Worm (Caenorhabditis elegans) whole organism, early embryonic: ENCODE data around the gene F20G2.3.

ENCODE experiments used
- B0310.2 ChIP-seq: sonication (generic microtip); optimal IDR thresholded peaks from 2 replicates; lab custom pipeline; 2016; ENCODE audit warnings: mild to moderate bottlenecking, missing genetic modification characterization, missing compliant biosample characterization
- F13C5.2 ChIP-seq: sonication (generic microtip); optimal IDR thresholded peaks from 2 replicates; lab custom pipeline; 2017; ENCODE audit warnings: mild to moderate bottlenecking, missing genetic modification characterization, inconsistent platforms, missing compliant biosample characterization
- ama-1 ChIP-seq: fragments of 150-350 bp; optimal IDR thresholded peaks from 2 replicates; lab custom pipeline; 2014
- ceh-13 ChIP-seq: fragments of 200-800 bp; sonication (Bioruptor generic); optimal IDR thresholded peaks from 2 replicates; lab custom pipeline; 2018; ENCODE audit warnings: mild to moderate bottlenecking, missing genetic modification characterization, missing compliant biosample characterization
- ceh-36 ChIP-seq: sonication (generic microtip); optimal IDR thresholded peaks from 2 replicates; lab custom pipeline; 2016; ENCODE audit warnings: missing genetic modification characterization, inconsistent platforms, missing compliant biosample characterization
- ets-7 ChIP-seq: sonication (generic microtip); optimal IDR thresholded peaks from 2 replicates; lab custom pipeline; 2016; ENCODE audit warnings: missing genotype, missing genetic modification characterization, missing compliant biosample characterization
- flt-1 ChIP-seq: fragments of 200-800 bp; sonication (Bioruptor generic); IDR thresholded peaks from 2 replicates; pipeline ENCODE4 v1.3.6; 2022; ENCODE audit warnings: missing genetic modification characterization, missing compliant biosample characterization
- hmbx-1 ChIP-seq: sonication (generic microtip); optimal IDR thresholded peaks from 2 replicates; lab custom pipeline; 2016; ENCODE audit warnings: mild to moderate bottlenecking, missing genetic modification characterization, missing compliant biosample characterization
- hmg-4 ChIP-seq: fragments of 200-800 bp; sonication (Bioruptor generic); optimal IDR thresholded peaks from 2 replicates; lab custom pipeline; 2018; ENCODE audit warnings: mild to moderate bottlenecking, missing genetic modification characterization, missing compliant biosample characterization
- scrt-1 ChIP-seq: fragments of 200-800 bp; sonication (Bioruptor generic); IDR thresholded peaks from 2 replicates; pipeline ENCODE4 v1.3.6; 2022; ENCODE audit warnings: missing genetic modification characterization, missing compliant biosample characterization
- sea-1 ChIP-seq: fragments of 200-800 bp; sonication (Bioruptor generic); conservative IDR thresholded peaks from 2 replicates; pipeline ENCODE4 v1.3.6; 2022; ENCODE audit warnings: missing genetic modification characterization, missing compliant biosample characterization
- tbx-11 ChIP-seq: fragments of 200-800 bp; sonication (Bioruptor generic); IDR thresholded peaks from 2 replicates; pipeline ENCODE4 v1.3.6; 2022; ENCODE audit warnings: missing genetic modification characterization, missing compliant biosample characterization
- tbx-37 ChIP-seq: fragments of 200-800 bp; sonication (Bioruptor generic); conservative IDR thresholded peaks from 2 replicates; pipeline ENCODE4 v1.3.6; 2022; ENCODE audit warnings: missing genetic modification reagents, missing genetic modification characterization, missing compliant biosample characterization
- tra-4 ChIP-seq: sonication (generic microtip); optimal IDR thresholded peaks from 2 replicates; lab custom pipeline; 2017; ENCODE audit warnings: missing genetic modification characterization, missing compliant biosample characterization

DNA sequence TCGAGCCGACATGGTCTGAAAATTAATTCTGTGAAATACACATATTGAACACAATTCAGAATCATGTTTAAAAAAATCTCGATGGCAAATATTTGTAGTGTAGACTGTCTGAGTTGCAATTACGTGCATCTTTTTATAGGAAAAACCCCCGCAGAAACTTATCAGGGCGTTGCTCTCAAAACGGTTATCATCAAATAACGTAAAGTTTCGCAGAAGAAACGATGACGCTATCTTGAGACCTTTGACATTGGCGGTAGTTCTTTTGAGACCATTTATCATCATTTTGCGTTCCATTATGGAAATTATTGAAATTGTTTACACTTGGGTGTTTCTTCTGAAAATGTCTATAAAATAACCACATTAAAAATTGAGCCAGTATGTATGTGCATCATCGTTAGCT, 37.5 kb downstream of the F20G2.3 start, which contains the start of gene dct-17:
- TF ChIP-seq hmbx-1 (tag; lab: Kevin White, UChicago) (no peak), sea-1 (GFP tag; lab: Robert Waterston, UW) (no peak), ceh-13 (GFP tag; lab: Kevin White, UChicago) (no peak), ama-1 (lab: Kevin White, UChicago) (no peak), scrt-1 (GFP tag; lab: Robert Waterston, UW) (no peak), tbx-37 (GFP tag; lab: Robert Waterston, UW) (no peak), flt-1 (GFP tag; lab: Robert Waterston, UW) (no peak), ceh-36 (no peak), hmg-4 (no peak), B0310.2 (tag; lab: Kevin White, UChicago) (no peak), tra-4 (tag; lab: Kevin White, UChicago) (no peak), F13C5.2 (tag; lab: Kevin White, UChicago) (no peak), tbx-11 (GFP tag; lab: Robert Waterston, UW) (no peak), ets-7 (no peak)
